Worm (Caenorhabditis elegans) whole organism, L1 larva: ENCODE measurements around the gene F49A5.10.

ENCODE experiments used
- aly-2 ChIP-seq: fragments of 150-350 bp; optimal IDR thresholded peaks from 2 replicates; lab custom pipeline; 2014; ENCODE audit warnings: missing biosample characterization, missing genetic modification characterization
- ama-1 ChIP-seq: fragments of 150-350 bp; optimal IDR thresholded peaks from 2 replicates; lab custom pipeline; 2014
- efl-1 ChIP-seq, 4 experiments: fragments of 150-350 bp; optimal IDR thresholded peaks in 3 of 4; peaks in 1 of 4; 1 replicate in 1 of 4; 2 replicates in 3 of 4; lab custom pipeline; 2014; ENCODE audit warnings: missing biosample characterization in 2 of 4, missing genetic modification characterization in 2 of 4, missing genetic modification reagents in 2 of 4
- fos-1 ChIP-seq: fragments of 150-350 bp; optimal IDR thresholded peaks from 2 replicates; lab custom pipeline; 2014; ENCODE audit warnings: missing biosample characterization, missing genetic modification characterization
- pag-3 ChIP-seq: sonication (generic microtip); optimal IDR thresholded peaks from 2 replicates; lab custom pipeline; 2017; ENCODE audit warnings: missing genetic modification characterization, mild to moderate bottlenecking, missing compliant biosample characterization, antibody characterized with exemption, borderline replicate concordance; ENCODE audit not compliant: insufficient read depth
- snpc-4 ChIP-seq: fragments of 150-350 bp; optimal IDR thresholded peaks from 2 replicates; lab custom pipeline; 2014; ENCODE audit warnings: missing biosample characterization, missing genetic modification characterization
- unc-62 ChIP-seq: fragments of 150-350 bp; optimal IDR thresholded peaks from 2 replicates; lab custom pipeline; 2014; ENCODE audit warnings: missing biosample characterization, missing genetic modification reagents, missing genetic modification characterization
- zag-1 ChIP-seq: fragments of 150-350 bp; optimal IDR thresholded peaks from 2 replicates; lab custom pipeline; 2014; ENCODE audit warnings: missing biosample characterization, missing genetic modification characterization

DNA sequence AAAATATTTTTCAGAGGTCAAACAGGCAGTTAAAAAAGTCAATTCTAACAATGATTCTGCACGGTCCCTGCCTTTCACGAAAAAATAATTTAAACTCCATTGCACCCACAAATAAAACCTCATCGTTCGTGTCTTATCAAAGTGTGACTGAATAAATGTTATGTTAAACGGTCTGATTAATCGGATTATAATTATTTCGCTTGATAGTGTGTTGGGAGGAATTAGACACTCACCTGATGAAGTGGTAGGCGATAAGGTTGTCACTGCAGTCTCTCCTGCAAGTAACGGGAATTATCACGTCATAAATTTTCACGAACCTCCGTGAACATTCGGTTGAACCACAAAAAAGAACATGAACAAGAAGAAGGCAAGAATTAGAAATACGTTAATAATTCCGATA lies 34.8 kb upstream of the F49A5.10 start:
- TF ChIP-seq aly-2: no peak
- no peak for TF ChIP-seq pag-3 (tag; lab: Kevin White, UChicago)
- TF ChIP-seq snpc-4: no peak
- no peak for TF ChIP-seq ama-1
- TF ChIP-seq zag-1 (tag; lab: Kevin White, UChicago): no peak
- TF ChIP-seq unc-62 (GFP tag; lab: Kevin White, UChicago): no peak
- no peak for TF ChIP-seq fos-1 (tag; lab: Kevin White, UChicago)
- TF ChIP-seq efl-1 (optimal IDR thresholded peaks at IDR 0.05; lab: Kevin White, UChicago): no peak
- TF ChIP-seq efl-1 (GFP tag; optimal IDR thresholded peaks at IDR 0.05 in 1 of 2; lab: Kevin White, UChicago): no peak
